Worm (Caenorhabditis elegans) whole organism, mixed stage, embryonic: ENCODE results near the gene nifk-1.

Experiments
- M03D4.4 ChIP-seq: sonication (generic microtip); optimal IDR thresholded peaks from 2 replicates; lab custom pipeline; 2017; ENCODE audit warnings: mild to moderate bottlenecking, missing genetic modification characterization, missing compliant biosample characterization
- blmp-1 ChIP-seq: fragments of 150-350 bp; optimal IDR thresholded peaks from 2 replicates; lab custom pipeline; 2014; ENCODE audit warnings: missing biosample characterization, missing genetic modification characterization
- ceh-43 ChIP-seq: fragments of 200-800 bp; sonication (Bioruptor generic); optimal IDR thresholded peaks from 2 replicates; lab custom pipeline; 2018; ENCODE audit warnings: mild to moderate bottlenecking, missing genetic modification characterization, moderate library complexity, missing compliant biosample characterization
- cnd-1 ChIP-seq: fragments of 200-800 bp; sonication (Bioruptor generic); optimal IDR thresholded peaks from 2 replicates; lab custom pipeline; 2018; ENCODE audit warnings: mild to moderate bottlenecking, missing genetic modification characterization, missing compliant biosample characterization
- drap-1 ChIP-seq: fragments of 200-800 bp; sonication (Bioruptor generic); optimal IDR thresholded peaks from 3 replicates; lab custom pipeline; 2018; ENCODE audit warnings: mild to moderate bottlenecking, missing genetic modification characterization, missing compliant biosample characterization
- elt-3 ChIP-seq: fragments of 150-350 bp; optimal IDR thresholded peaks from 2 replicates; lab custom pipeline; 2014; ENCODE audit warnings: missing biosample characterization, missing genetic modification characterization
- hlh-1 ChIP-seq: fragments of 150-350 bp; optimal IDR thresholded peaks from 2 replicates; lab custom pipeline; 2014; ENCODE audit warnings: missing biosample characterization, missing genetic modification reagents, missing genetic modification characterization
- lin-32 ChIP-seq: fragments of 200-800 bp; sonication (Bioruptor generic); optimal IDR thresholded peaks from 2 replicates; lab custom pipeline; 2018; ENCODE audit warnings: mild to moderate bottlenecking, missing genetic modification characterization, missing compliant biosample characterization
- lsy-2 ChIP-seq: fragments of 150-350 bp; optimal IDR thresholded peaks from 2 replicates; lab custom pipeline; 2014; ENCODE audit warnings: missing biosample characterization, missing genetic modification characterization
- mab-5 ChIP-seq: fragments of 150-350 bp; optimal IDR thresholded peaks from 2 replicates; lab custom pipeline; 2014; ENCODE audit warnings: missing biosample characterization, missing genetic modification characterization
- mls-2 ChIP-seq: sonication (generic microtip); optimal IDR thresholded peaks from 2 replicates; lab custom pipeline; 2016; ENCODE audit warnings: mild to moderate bottlenecking, missing genetic modification characterization, moderate library complexity, missing compliant biosample characterization
- nhr-28 ChIP-seq: fragments of 150-350 bp; optimal IDR thresholded peaks from 2 replicates; lab custom pipeline; 2014; ENCODE audit warnings: missing biosample characterization, missing genetic modification characterization
- nhr-76 ChIP-seq: sonication (generic microtip); optimal IDR thresholded peaks from 2 replicates; lab custom pipeline; 2017; ENCODE audit warnings: missing biosample characterization, missing genetic modification characterization
- pha-4 ChIP-seq: fragments of 150-350 bp; optimal IDR thresholded peaks from 2 replicates; lab custom pipeline; 2018; ENCODE audit warnings: missing biosample characterization, missing genetic modification reagents, missing genetic modification characterization
- snpc-4 ChIP-seq: fragments of 150-350 bp; optimal IDR thresholded peaks from 2 replicates; lab custom pipeline; 2014; ENCODE audit warnings: missing biosample characterization, missing genetic modification characterization
- sptf-1 ChIP-seq: sonication (generic microtip); optimal IDR thresholded peaks from 2 replicates; lab custom pipeline; 2017; ENCODE audit warnings: mild to moderate bottlenecking, missing genetic modification characterization, moderate library complexity, missing compliant biosample characterization
- tbx-8 ChIP-seq: fragments of 200-800 bp; sonication (Bioruptor generic); optimal IDR thresholded peaks from 2 replicates; lab custom pipeline; 2018; ENCODE audit warnings: mild to moderate bottlenecking, missing genetic modification characterization, moderate library complexity, missing compliant biosample characterization
- unc-39 ChIP-seq: fragments of 150-350 bp; optimal IDR thresholded peaks from 2 replicates; lab custom pipeline; 2014; ENCODE audit warnings: missing biosample characterization, missing genetic modification characterization
- unc-62 ChIP-seq: fragments of 150-350 bp; optimal IDR thresholded peaks from 2 replicates; lab custom pipeline; 2014; ENCODE audit warnings: missing biosample characterization, missing genetic modification reagents, missing genetic modification characterization
- zip-8 ChIP-seq: fragments of 150-350 bp; optimal IDR thresholded peaks from 2 replicates; lab custom pipeline; 2014; ENCODE audit warnings: missing biosample characterization, missing genetic modification characterization

Gene nifk-1

ce11 chrIII:4646246-4646645, 46.9 kb downstream of the nifk-1 start, which contains the start of gene pqn-29:
Gene pqn-29 (minus strand): TSS chrIII:4646346.
- no peak for TF ChIP-seq unc-62 (GFP tag; lab: Kevin White, UChicago)
- no peak for TF ChIP-seq mls-2 (tag; lab: Kevin White, UChicago)
- no peak for TF ChIP-seq lin-32 (GFP tag; lab: Kevin White, UChicago)
- no peak for TF ChIP-seq ceh-43
- no peak for TF ChIP-seq sptf-1 (tag; lab: Kevin White, UChicago)
- TF ChIP-seq lsy-2 (tag; lab: Kevin White, UChicago): no peak
- no peak for TF ChIP-seq tbx-8 (GFP tag; lab: Kevin White, UChicago)

- TF ChIP-seq unc-62 (GFP tag; lab: Kevin White, UChicago): no peak
- TF ChIP-seq pha-4 (tag; lab: Kevin White, UChicago): no peak
- no peak for TF ChIP-seq blmp-1 (tag; lab: Kevin White, UChicago)
- no peak for TF ChIP-seq mab-5 (tag; lab: Kevin White, UChicago)
- no peak for TF ChIP-seq ceh-43
- TF ChIP-seq snpc-4 (tag; lab: Kevin White, UChicago): no peak
- no peak for TF ChIP-seq cnd-1 (tag; lab: Kevin White, UChicago)
- TF ChIP-seq unc-39 (tag; lab: Kevin White, UChicago): no peak
- no peak for TF ChIP-seq nhr-28
- TF ChIP-seq hlh-1 (tag; lab: Kevin White, UChicago): no peak
- no peak for TF ChIP-seq zip-8 (tag; lab: Kevin White, UChicago)
- no peak for TF ChIP-seq sptf-1 (tag; lab: Kevin White, UChicago)
- no peak for TF ChIP-seq drap-1 (GFP tag; lab: Kevin White, UChicago)
- TF ChIP-seq tbx-8 (GFP tag; lab: Kevin White, UChicago): no peak
- TF ChIP-seq lin-32 (GFP tag; lab: Kevin White, UChicago): no peak
- TF ChIP-seq nhr-76 (tag; lab: Kevin White, UChicago): no peak
- TF ChIP-seq M03D4.4 (tag; lab: Kevin White, UChicago): no peak
- TF ChIP-seq elt-3 (tag; lab: Kevin White, UChicago): no peak
These were observed 49.8 kb downstream of the nifk-1 start, which contains the start of gene pfas-1 for ce11 chrIII:4643262-4643661. Gene pfas-1 (minus strand): TSS chrIII:4643310.
